Fruit fly (Drosophila melanogaster) whole organism, embryonic: ENCODE measurements around the gene stg1.
A peak's percentile ranks its signal among the peaks of the same experiment; 100 is the strongest.

Experiments used
- Abd-B ChIP-seq: fragments of 200-800 bp; sonication (Bioruptor generic); optimal IDR thresholded peaks from 2 replicates; lab custom pipeline; 2018; ENCODE audit warnings: missing biosample characterization, mild to moderate bottlenecking, missing genetic modification characterization, moderate library complexity
- Asciz ChIP-seq: fragments of 200-800 bp; sonication (Bioruptor generic); optimal IDR thresholded peaks from 2 replicates; lab custom pipeline; 2017; ENCODE audit warnings: missing biosample characterization, mild to moderate bottlenecking, missing genetic modification characterization, missing genetic modification reagents
- CG10147 ChIP-seq: fragments of 200-800 bp; sonication (Bioruptor generic); optimal IDR thresholded peaks from 2 replicates; lab custom pipeline; 2019; ENCODE audit warnings: missing biosample characterization, mild to moderate bottlenecking, missing genetic modification characterization, moderate library complexity
- CG10366 ChIP-seq: fragments of 200-800 bp; sonication (Bioruptor generic); IDR thresholded peaks from 2 replicates; pipeline ENCODE4 v1.3.6; 2022; ENCODE audit warnings: missing biosample characterization, missing genetic modification characterization
- CG11456 ChIP-seq: fragments of 200-800 bp; sonication (Bioruptor generic); IDR thresholded peaks from 3 replicates; pipeline ENCODE4 v1.3.6; 2022; ENCODE audit warnings: missing biosample characterization, missing genetic modification characterization
- CG11696 ChIP-seq: fragments of 200-800 bp; sonication (Bioruptor generic); IDR thresholded peaks from 2 replicates; pipeline ENCODE4 v1.3.6; 2022; ENCODE audit warnings: missing biosample characterization, missing genetic modification characterization
- CG12104 ChIP-seq: fragments of 200-800 bp; sonication (Bioruptor generic); optimal IDR thresholded peaks from 3 replicates; lab custom pipeline; 2016; ENCODE audit warnings: missing biosample characterization, missing genetic modification characterization
- CG12942 ChIP-seq: fragments of 200-800 bp; sonication (Bioruptor generic); optimal IDR thresholded peaks from 3 replicates; lab custom pipeline; 2016; ENCODE audit warnings: missing biosample characterization, missing genetic modification characterization
- CG14710 ChIP-seq: fragments of 200-800 bp; sonication (Bioruptor generic); optimal IDR thresholded peaks from 3 replicates; lab custom pipeline; 2019; ENCODE audit warnings: missing biosample characterization, mild to moderate bottlenecking, missing genetic modification characterization, moderate library complexity
- CG15011 ChIP-seq: fragments of 200-800 bp; sonication (Bioruptor generic); optimal IDR thresholded peaks from 3 replicates; lab custom pipeline; 2018; ENCODE audit warnings: missing biosample characterization, mild to moderate bottlenecking, missing genetic modification characterization
- CG16863 ChIP-seq: fragments of 200-800 bp; sonication (Bioruptor generic); optimal IDR thresholded peaks from 3 replicates; lab custom pipeline; 2016; ENCODE audit warnings: missing biosample characterization, missing genetic modification characterization
- CG31441 ChIP-seq: fragments of 200-800 bp; sonication (Bioruptor generic); IDR thresholded peaks from 2 replicates; pipeline ENCODE4 v1.3.6; 2022; ENCODE audit warnings: missing biosample characterization, missing genetic modification characterization
- CG33557 ChIP-seq: fragments of 200-800 bp; sonication (Bioruptor generic); optimal IDR thresholded peaks from 2 replicates; lab custom pipeline; 2019; ENCODE audit warnings: missing biosample characterization, mild to moderate bottlenecking, missing genetic modification characterization, moderate library complexity
- CG34422 ChIP-seq: fragments of 200-800 bp; sonication (Bioruptor generic); IDR thresholded peaks from 3 replicates; pipeline ENCODE4 v1.3.6; 2022; ENCODE audit warnings: missing biosample characterization, missing genetic modification characterization
- CG3847 ChIP-seq: fragments of 200-800 bp; sonication (Bioruptor generic); IDR thresholded peaks from 2 replicates; pipeline ENCODE4 v1.3.6; 2022; ENCODE audit warnings: missing biosample characterization, missing genetic modification characterization
- CG4282 ChIP-seq: fragments of 200-800 bp; sonication (Bioruptor generic); optimal IDR thresholded peaks from 2 replicates; lab custom pipeline; 2016; ENCODE audit warnings: missing biosample characterization, missing genetic modification characterization
- CG4820 ChIP-seq: fragments of 200-800 bp; sonication (Bioruptor generic); optimal IDR thresholded peaks from 3 replicates; lab custom pipeline; 2016; ENCODE audit warnings: missing biosample characterization, missing genetic modification characterization
- CG6683 ChIP-seq: fragments of 200-800 bp; sonication (Bioruptor generic); optimal IDR thresholded peaks from 2 replicates; lab custom pipeline; 2017; ENCODE audit warnings: missing biosample characterization, mild to moderate bottlenecking, missing genetic modification characterization, missing genetic modification reagents
- CG6689 ChIP-seq: fragments of 200-800 bp; sonication (Bioruptor generic); IDR thresholded peaks from 2 replicates; pipeline ENCODE4 v1.3.6; 2022; ENCODE audit warnings: missing biosample characterization, missing genetic modification characterization
- CG8290 ChIP-seq, 3 experiments: fragments of 200-800 bp; sonication (Bioruptor generic); optimal IDR thresholded peaks; 2 replicates each; lab custom pipeline; 2016 to 2019; ENCODE audit warnings: missing biosample characterization in 3 of 3, missing genetic modification characterization in 3 of 3, mild to moderate bottlenecking in 2 of 3, moderate library complexity in 1 of 3
- CG9215 ChIP-seq: fragments of 200-800 bp; sonication (Bioruptor generic); IDR thresholded peaks from 2 replicates; pipeline ENCODE4 v1.3.6; 2022; ENCODE audit warnings: missing biosample characterization, missing genetic modification characterization
- Camta ChIP-seq: fragments of 200-800 bp; sonication (Bioruptor generic); optimal IDR thresholded peaks from 2 replicates; lab custom pipeline; 2016; ENCODE audit warnings: missing biosample characterization, missing genetic modification characterization
- D ChIP-seq, 2 experiments: fragments of 200-800 bp in 1 of 2; fragments of >200 bp in 1 of 2; sonication (Bioruptor generic) in 1 of 2; optimal IDR thresholded peaks; 2 replicates in 1 of 2; 3 replicates in 1 of 2; lab custom pipeline; 2017; ENCODE audit warnings: mild to moderate bottlenecking in 1 of 2, missing biosample characterization in 1 of 2, missing genetic modification characterization in 1 of 2, missing genetic modification reagents in 1 of 2
- Dip2 ChIP-seq: fragments of 200-800 bp; sonication (Bioruptor generic); IDR thresholded peaks from 2 replicates; pipeline ENCODE4 v1.3.6; 2022; ENCODE audit warnings: missing biosample characterization, missing genetic modification characterization
- Dp ChIP-seq: fragments of 200-800 bp; sonication (Bioruptor generic); optimal IDR thresholded peaks from 2 replicates; lab custom pipeline; 2018; ENCODE audit warnings: missing biosample characterization, mild to moderate bottlenecking, missing genetic modification characterization, moderate library complexity
- ERR ChIP-seq: fragments of 200-800 bp; sonication (Bioruptor generic); optimal IDR thresholded peaks from 2 replicates; lab custom pipeline; 2016; ENCODE audit warnings: missing biosample characterization, missing genetic modification characterization
- H2.0 ChIP-seq: fragments of 200-800 bp; sonication (Bioruptor generic); IDR thresholded peaks from 2 replicates; pipeline ENCODE4 v1.3.6; 2022; ENCODE audit warnings: missing biosample characterization, missing genetic modification characterization
- HHEX ChIP-seq: fragments of 200-800 bp; sonication (Bioruptor generic); optimal IDR thresholded peaks from 3 replicates; lab custom pipeline; 2017; ENCODE audit warnings: missing biosample characterization, mild to moderate bottlenecking, missing genetic modification characterization, missing genetic modification reagents
- Scr ChIP-seq: fragments of 200-800 bp; sonication (Bioruptor generic); IDR thresholded peaks from 2 replicates; pipeline ENCODE4 v1.3.6; 2022; ENCODE audit warnings: missing biosample characterization, missing genetic modification characterization; ENCODE audit not compliant: partially characterized antibody
- Usf ChIP-seq: fragments of 200-800 bp; sonication (Bioruptor generic); optimal IDR thresholded peaks from 2 replicates; lab custom pipeline; 2017; ENCODE audit warnings: missing genotype, missing biosample characterization, missing genetic modification characterization
- al ChIP-seq: fragments of 200-800 bp; sonication (Bioruptor generic); IDR thresholded peaks from 2 replicates; pipeline ENCODE4 v1.3.6; 2022; ENCODE audit warnings: missing biosample characterization, missing genetic modification characterization
- bcd ChIP-seq: fragments of 200-800 bp; sonication (Bioruptor generic); optimal IDR thresholded peaks from 2 replicates; lab custom pipeline; 2017; ENCODE audit warnings: missing biosample characterization, mild to moderate bottlenecking, missing genetic modification characterization
- bsh ChIP-seq, 2 experiments: fragments of 200-800 bp; sonication (Bioruptor generic); optimal IDR thresholded peaks; 2 replicates each; lab custom pipeline; 2017 to 2018; ENCODE audit warnings: mild to moderate bottlenecking in 2 of 2, missing biosample characterization in 2 of 2, missing genetic modification characterization in 2 of 2, moderate library complexity in 1 of 2
- corto ChIP-seq: fragments of 200-800 bp; sonication (Bioruptor generic); optimal IDR thresholded peaks from 2 replicates; lab custom pipeline; 2016; ENCODE audit warnings: missing biosample characterization, mild to moderate bottlenecking, missing genetic modification characterization, moderate library complexity
- fd64A ChIP-seq: fragments of 200-800 bp; sonication (Bioruptor generic); optimal IDR thresholded peaks from 3 replicates; lab custom pipeline; 2018; ENCODE audit warnings: missing biosample characterization, mild to moderate bottlenecking, missing genetic modification characterization
- fu2 ChIP-seq: fragments of 200-800 bp; sonication (Bioruptor generic); optimal IDR thresholded peaks from 2 replicates; lab custom pipeline; 2016; ENCODE audit warnings: missing biosample characterization, missing genetic modification characterization
- lola ChIP-seq, 3 experiments: fragments of >200 bp in 2 of 3; fragments of 200-800 bp in 1 of 3; sonication (Bioruptor generic) in 1 of 3; optimal IDR thresholded peaks; 2 replicates each; lab custom pipeline; 2017 to 2019; ENCODE audit warnings: missing biosample characterization in 3 of 3, missing genetic modification characterization in 3 of 3, mild to moderate bottlenecking in 1 of 3, moderate library complexity in 1 of 3
- lov ChIP-seq, 2 experiments: fragments of 200-800 bp in 1 of 2; fragments of >200 bp in 1 of 2; sonication (Bioruptor generic) in 1 of 2; IDR thresholded peaks in 1 of 2; optimal IDR thresholded peaks in 1 of 2; 2 replicates in 1 of 2; 3 replicates in 1 of 2; pipeline versions ENCODE4 v1.3.6 to Lab custom; 2017 to 2022; ENCODE audit warnings: missing biosample characterization in 1 of 2, missing genetic modification characterization in 1 of 2
- nerfin-2 ChIP-seq: fragments of 200-800 bp; sonication (Bioruptor generic); IDR thresholded peaks from 2 replicates; pipeline ENCODE4 v1.3.6; 2022; ENCODE audit warnings: missing biosample characterization, missing genetic modification characterization; ENCODE audit not compliant: partially characterized antibody
- nom ChIP-seq: fragments of 200-800 bp; sonication (Bioruptor generic); optimal IDR thresholded peaks from 2 replicates; lab custom pipeline; 2017; ENCODE audit warnings: missing biosample characterization, missing genetic modification characterization, mild to moderate bottlenecking, moderate library complexity, missing genetic modification reagents
- org-1 ChIP-seq: fragments of 200-800 bp; sonication (Bioruptor generic); optimal IDR thresholded peaks from 2 replicates; lab custom pipeline; 2017; ENCODE audit warnings: missing biosample characterization, missing genetic modification characterization
- ro ChIP-seq: fragments of 200-800 bp; sonication (Bioruptor generic); IDR thresholded peaks from 2 replicates; pipeline ENCODE4 v1.3.6; 2022; ENCODE audit warnings: missing biosample characterization, missing genetic modification characterization
- slou ChIP-seq: fragments of 200-800 bp; sonication (Bioruptor generic); optimal IDR thresholded peaks from 3 replicates; lab custom pipeline; 2016; ENCODE audit warnings: missing biosample characterization, missing genetic modification characterization
- stc ChIP-seq: fragments of 200-800 bp; sonication (Bioruptor generic); IDR thresholded peaks from 2 replicates; pipeline ENCODE4 v1.3.6; 2022; ENCODE audit warnings: missing biosample characterization, missing genetic modification characterization
- wor ChIP-seq: fragments of 200-800 bp; sonication (Bioruptor generic); IDR thresholded peaks from 2 replicates; pipeline ENCODE4 v1.3.6; 2022; ENCODE audit warnings: missing biosample characterization, missing genetic modification characterization
- zen2 ChIP-seq: fragments of 200-800 bp; sonication (Bioruptor generic); IDR thresholded peaks from 3 replicates; pipeline ENCODE4 v1.3.6; 2022; ENCODE audit warnings: missing biosample characterization, missing genetic modification characterization; ENCODE audit not compliant: partially characterized antibody
- zfh1 ChIP-seq: fragments of 200-800 bp; sonication (Bioruptor generic); IDR thresholded peaks from 3 replicates; pipeline ENCODE4 v1.3.6; 2022; ENCODE audit warnings: missing biosample characterization, missing genetic modification characterization

The stg1 gene

DNA sequence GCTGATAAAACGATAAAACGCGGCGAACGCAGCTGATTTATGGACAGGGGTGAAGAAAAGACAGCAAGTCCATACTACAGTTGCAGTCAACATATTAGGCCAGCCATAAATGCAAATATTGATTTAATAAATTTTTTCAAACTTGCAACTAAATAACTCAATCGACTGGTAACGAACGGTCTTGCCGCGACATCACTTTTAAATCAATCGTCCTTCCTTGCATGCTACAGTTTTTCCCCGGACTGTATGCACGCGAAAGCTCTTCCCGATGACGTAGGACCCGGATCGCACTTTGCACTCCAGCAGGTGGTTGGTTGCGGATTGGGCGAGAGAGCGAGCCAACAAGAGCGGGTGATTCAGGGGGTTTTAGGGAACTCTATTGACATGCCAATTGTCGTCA lies 28.7 kb upstream of the stg1 start (continued):
- TF ChIP-seq CG8290 (GFP tag; optimal IDR thresholded peaks at IDR 0.05; lab: Kevin White, UChicago) (no peak), CG8290 (tag; optimal IDR thresholded peaks at IDR 0.05; lab: Kevin White, UChicago) (peak in 1 of 2 experiments; percentile 47), CG12942 (GFP tag; lab: Kevin White, UChicago) (no peak), CG14710 (tag; lab: Kevin White, UChicago) (no peak), CG4820 (no peak), CG33557 (GFP tag; lab: Kevin White, UChicago) (no peak), CG15011 (GFP tag; lab: Kevin White, UChicago) (no peak), CG4282 (GFP tag; lab: Kevin White, UChicago) (no peak), Dp (GFP tag; lab: Kevin White, UChicago) (no peak), bsh (GFP tag; optimal IDR thresholded peaks at IDR 0.05; lab: Kevin White, UChicago) (peak in 1 of 2 experiments; percentile 47), org-1 (GFP tag; lab: Kevin White, UChicago) (no peak), ERR (GFP tag; lab: Kevin White, UChicago) (no peak), CG10366 (peak; percentile 28; the same call in 1 of the 2 replicates), CG11456 (GFP tag; lab: Robert Waterston, UW) (peak; percentile 64; the same call in 1 of the 3 replicates), CG16863 (GFP tag; lab: Kevin White, UChicago) (no peak), HHEX (GFP tag; lab: Kevin White, UChicago) (no peak), Usf (GFP tag; lab: Kevin White, UChicago) (no peak), lov (optimal IDR thresholded peaks at IDR 0.05; lab: Kevin White, UChicago) (no peak), lov (GFP tag; IDR thresholded peaks at IDR 0.05; lab: Robert Waterston, UW) (no peak), CG34422 (0 out of 3 replicates have a peak, but pooled peaks have one; percentile 13), wor (GFP tag; lab: Robert Waterston, UW) (no peak), slou (GFP tag; lab: Kevin White, UChicago) (no peak), CG3847 (no peak), bcd (GFP tag; lab: Kevin White, UChicago) (no peak), CG10147 (GFP tag; lab: Kevin White, UChicago) (no peak), al (GFP tag; lab: Robert Waterston, UW) (no peak), fd64A (no peak), zen2 (GFP tag; lab: Robert Waterston, UW) (no peak), H2.0 (no peak), Abd-B (GFP tag; lab: Kevin White, UChicago) (no peak), CG31441 (GFP tag; lab: Robert Waterston, UW) (no peak), nom (GFP tag; lab: Kevin White, UChicago) (peak; percentile 90), CG6689 (GFP tag; lab: Robert Waterston, UW) (0 out of 2 replicates have a peak, but pooled peaks have one; percentile 19), CG9215 (no peak), D (optimal IDR thresholded peaks at IDR 0.05; lab: Kevin White, UChicago) (no peak), D (GFP tag; optimal IDR thresholded peaks at IDR 0.05; lab: Kevin White, UChicago) (no peak), CG12104 (GFP tag; lab: Kevin White, UChicago) (no peak), ro (GFP tag; lab: Robert Waterston, UW) (no peak), corto (GFP tag; lab: Kevin White, UChicago) (peak; percentile 72), Asciz (GFP tag; lab: Kevin White, UChicago) (no peak), CG6683 (GFP tag; lab: Kevin White, UChicago) (no peak), Scr (no peak), Dip2 (GFP tag; lab: Robert Waterston, UW) (no peak), fu2 (no peak), nerfin-2 (no peak), stc (GFP tag; lab: Robert Waterston, UW) (no peak), lola (GFP tag; optimal IDR thresholded peaks at IDR 0.05; lab: Kevin White, UChicago) (no peak), CG11696 (GFP tag; lab: Robert Waterston, UW) (peak; percentile 72), zfh1 (0 out of 3 replicates have a peak, but pooled peaks have one; percentile 49), Camta (GFP tag; lab: Kevin White, UChicago) (no peak)
